Worm (Caenorhabditis elegans) whole organism, L1 larva: ENCODE data around the gene npr-31.
"Not testable (repeated sequence)": the region's sequence is repeated elsewhere in the genome, so short reads cannot be mapped to it uniquely, and the experiment has no call there.

Experiments used
- C04F5.9 ChIP-seq: sonication (generic microtip); optimal IDR thresholded peaks from 2 replicates; lab custom pipeline; 2016; ENCODE audit warnings: missing genetic modification characterization, missing compliant biosample characterization
- C16A3.4 ChIP-seq: fragments of 150-350 bp; optimal IDR thresholded peaks from 2 replicates; lab custom pipeline; 2014; ENCODE audit warnings: missing biosample characterization, missing genetic modification characterization
- C34B4.2 ChIP-seq: sonication (generic microtip); optimal IDR thresholded peaks from 2 replicates; lab custom pipeline; 2017; ENCODE audit warnings: mild to moderate bottlenecking, missing genetic modification characterization, missing compliant biosample characterization
- F16B12.6 ChIP-seq: fragments of 150-350 bp; optimal IDR thresholded peaks from 2 replicates; lab custom pipeline; 2014; ENCODE audit warnings: missing biosample characterization, missing genetic modification characterization
- Y116A8C.19 ChIP-seq: sonication (generic microtip); optimal IDR thresholded peaks from 2 replicates; lab custom pipeline; 2016; ENCODE audit warnings: missing compliant biosample characterization, missing genetic modification characterization, borderline replicate concordance
- alr-1 ChIP-seq: fragments of 200-800 bp; sonication (Bioruptor generic); optimal IDR thresholded peaks from 2 replicates; lab custom pipeline; 2018; ENCODE audit warnings: borderline replicate concordance, mild to moderate bottlenecking, missing genetic modification characterization, missing compliant biosample characterization
- aly-2 ChIP-seq: fragments of 150-350 bp; optimal IDR thresholded peaks from 2 replicates; lab custom pipeline; 2014; ENCODE audit warnings: missing biosample characterization, missing genetic modification characterization
- blmp-1 ChIP-seq: fragments of 150-350 bp; optimal IDR thresholded peaks from 2 replicates; lab custom pipeline; 2014; ENCODE audit warnings: missing biosample characterization, missing genetic modification characterization
- ceh-63 ChIP-seq: fragments of 200-800 bp; sonication (Bioruptor generic); optimal IDR thresholded peaks from 2 replicates; lab custom pipeline; 2018; ENCODE audit warnings: mild to moderate bottlenecking, missing genetic modification characterization, missing compliant biosample characterization
- ceh-8 ChIP-seq: fragments of 200-800 bp; sonication (Bioruptor generic); optimal IDR thresholded peaks from 2 replicates; lab custom pipeline; 2018; ENCODE audit warnings: mild to moderate bottlenecking, missing genetic modification characterization, moderate library complexity, missing compliant biosample characterization
- dpl-1 ChIP-seq, 3 experiments: fragments of 150-350 bp in 2 of 3; sonication (generic microtip) in 1 of 3; optimal IDR thresholded peaks; 2 replicates each; lab custom pipeline; 2014 to 2017; ENCODE audit warnings: missing biosample characterization in 3 of 3, missing genetic modification characterization in 3 of 3, missing genetic modification reagents in 3 of 3
- efl-1 ChIP-seq, 4 experiments: fragments of 150-350 bp; optimal IDR thresholded peaks in 3 of 4; peaks in 1 of 4; 1 replicate in 1 of 4; 2 replicates in 3 of 4; lab custom pipeline; 2014; ENCODE audit warnings: missing biosample characterization in 2 of 4, missing genetic modification characterization in 2 of 4, missing genetic modification reagents in 2 of 4
- efl-3 ChIP-seq: fragments of 200-800 bp; sonication (Bioruptor generic); optimal IDR thresholded peaks from 2 replicates; lab custom pipeline; 2018; ENCODE audit warnings: mild to moderate bottlenecking, missing genetic modification characterization, missing compliant biosample characterization
- egl-13 ChIP-seq: sonication (generic microtip); optimal IDR thresholded peaks from 2 replicates; lab custom pipeline; 2016; ENCODE audit warnings: missing genotype, missing genetic modification reagents, missing genetic modification characterization, missing compliant biosample characterization
- egl-27 ChIP-seq, 2 experiments: fragments of 150-350 bp in 1 of 2; sonication (generic microtip); optimal IDR thresholded peaks; 3 replicates each; lab custom pipeline; 2017 to 2018; ENCODE audit warnings: missing biosample characterization in 2 of 2, missing genetic modification characterization in 2 of 2, missing genetic modification reagents in 2 of 2
- elt-2 ChIP-seq: sonication (generic microtip); optimal IDR thresholded peaks from 2 replicates; lab custom pipeline; 2016; ENCODE audit warnings: missing genetic modification characterization, mild to moderate bottlenecking, inconsistent platforms, missing compliant biosample characterization, missing genetic modification reagents
- elt-3 ChIP-seq, 6 experiments: fragments of 150-350 bp in 1 of 6; sonication (generic microtip); optimal IDR thresholded peaks; 2 replicates each; lab custom pipeline; 2017 to 2018; ENCODE audit warnings: missing biosample characterization in 6 of 6, missing genetic modification characterization in 6 of 6, inconsistent platforms in 1 of 6
- ets-5 ChIP-seq: fragments of 200-800 bp; sonication (Bioruptor generic); IDR thresholded peaks from 2 replicates; pipeline ENCODE4 v1.3.6; 2022; ENCODE audit warnings: missing genetic modification characterization, missing compliant biosample characterization
- fkh-10 ChIP-seq: sonication (generic microtip); optimal IDR thresholded peaks from 2 replicates; lab custom pipeline; 2017; ENCODE audit warnings: missing biosample characterization, missing genetic modification reagents, missing genetic modification characterization
- fkh-8 ChIP-seq: sonication (generic microtip); optimal IDR thresholded peaks from 2 replicates; lab custom pipeline; 2016; ENCODE audit warnings: mild to moderate bottlenecking, missing genetic modification characterization, missing compliant biosample characterization
- hlh-17 ChIP-seq: fragments of 200-800 bp; sonication (Bioruptor generic); optimal IDR thresholded peaks from 2 replicates; lab custom pipeline; 2018; ENCODE audit warnings: missing genetic modification characterization, mild to moderate bottlenecking, missing compliant biosample characterization, moderate library complexity, borderline replicate concordance
- hpl-2 ChIP-seq: fragments of 150-350 bp; optimal IDR thresholded peaks from 2 replicates; lab custom pipeline; 2014; ENCODE audit warnings: missing biosample characterization, missing genetic modification reagents, missing genetic modification characterization
- irx-1 ChIP-seq: sonication (generic microtip); optimal IDR thresholded peaks from 2 replicates; lab custom pipeline; 2016; ENCODE audit warnings: missing genetic modification characterization, missing compliant biosample characterization
- isw-1 ChIP-seq: fragments of 200-800 bp; sonication (Bioruptor generic); IDR thresholded peaks from 2 replicates; pipeline ENCODE4 v1.3.6; 2022; ENCODE audit warnings: missing genetic modification characterization, missing compliant biosample characterization
- lin-14 ChIP-seq: fragments of 200-800 bp; sonication (Bioruptor generic); optimal IDR thresholded peaks from 2 replicates; lab custom pipeline; 2018; ENCODE audit warnings: mild to moderate bottlenecking, missing genetic modification characterization, moderate library complexity, missing compliant biosample characterization
- lin-39 ChIP-seq: fragments of 150-350 bp; optimal IDR thresholded peaks from 2 replicates; lab custom pipeline; 2014; ENCODE audit warnings: missing biosample characterization, missing genetic modification reagents, missing genetic modification characterization
- lir-3 ChIP-seq: sonication (generic microtip); optimal IDR thresholded peaks from 2 replicates; lab custom pipeline; 2016; ENCODE audit warnings: mild to moderate bottlenecking, missing genetic modification characterization, moderate library complexity, missing compliant biosample characterization; ENCODE audit not compliant: poor library complexity
- lsy-2 ChIP-seq, 2 experiments: fragments of 150-350 bp; optimal IDR thresholded peaks; 2 replicates each; lab custom pipeline; 2014; ENCODE audit warnings: missing biosample characterization in 2 of 2, missing genetic modification characterization in 2 of 2
- mab-9 ChIP-seq: fragments of 200-800 bp; sonication (Bioruptor generic); IDR thresholded peaks from 2 replicates; pipeline ENCODE4 v1.3.6; 2022; ENCODE audit warnings: missing genetic modification reagents, missing genetic modification characterization, missing compliant biosample characterization
- mep-1 ChIP-seq: fragments of 150-350 bp; optimal IDR thresholded peaks from 2 replicates; lab custom pipeline; 2014; ENCODE audit warnings: missing biosample characterization, missing genetic modification characterization
- nhr-11 ChIP-seq: fragments of 150-350 bp; optimal IDR thresholded peaks from 2 replicates; lab custom pipeline; 2014; ENCODE audit warnings: missing biosample characterization, missing genetic modification characterization
- nhr-12 ChIP-seq: sonication (generic microtip); optimal IDR thresholded peaks from 2 replicates; lab custom pipeline; 2017; ENCODE audit warnings: missing biosample characterization, missing genetic modification characterization
- nhr-19 ChIP-seq: fragments of 200-800 bp; sonication (Bioruptor generic); conservative IDR thresholded peaks from 2 replicates; pipeline ENCODE4 v1.3.6; 2022; ENCODE audit warnings: missing genetic modification characterization, missing compliant biosample characterization
- nhr-71 ChIP-seq: sonication (generic microtip); optimal IDR thresholded peaks from 2 replicates; lab custom pipeline; 2016; ENCODE audit warnings: mild to moderate bottlenecking, missing genetic modification characterization, moderate library complexity, missing compliant biosample characterization
- nhr-76 ChIP-seq: sonication (generic microtip); optimal IDR thresholded peaks from 2 replicates; lab custom pipeline; 2017; ENCODE audit warnings: missing biosample characterization, missing genetic modification characterization
- nhr-84 ChIP-seq: sonication (generic microtip); optimal IDR thresholded peaks from 2 replicates; lab custom pipeline; 2017; ENCODE audit warnings: missing biosample characterization, missing genetic modification characterization
- nhr-85 ChIP-seq: sonication (generic microtip); peaks from one replicate; lab custom pipeline; 2016; ENCODE audit warnings: missing genetic modification characterization, inconsistent platforms, missing compliant biosample characterization
- pax-3 ChIP-seq: fragments of 200-800 bp; sonication (Bioruptor generic); optimal IDR thresholded peaks from 2 replicates; lab custom pipeline; 2018; ENCODE audit warnings: mild to moderate bottlenecking, missing genetic modification characterization, moderate library complexity, missing compliant biosample characterization
- rnt-1 ChIP-seq: sonication (generic microtip); optimal IDR thresholded peaks from 2 replicates; lab custom pipeline; 2016; ENCODE audit warnings: mild to moderate bottlenecking, missing genetic modification characterization, moderate library complexity, missing compliant biosample characterization
- sup-37 ChIP-seq: fragments of 200-800 bp; sonication (Bioruptor generic); optimal IDR thresholded peaks from 2 replicates; lab custom pipeline; 2018; ENCODE audit warnings: mild to moderate bottlenecking, missing genetic modification characterization, missing compliant biosample characterization
- swsn-7 ChIP-seq: sonication (generic microtip); optimal IDR thresholded peaks from 2 replicates; lab custom pipeline; 2016; ENCODE audit warnings: missing genetic modification characterization, missing compliant biosample characterization
- tbx-2 ChIP-seq: sonication (generic microtip); optimal IDR thresholded peaks from 2 replicates; lab custom pipeline; 2016; ENCODE audit warnings: missing genetic modification characterization, missing compliant biosample characterization
- unc-98 ChIP-seq: fragments of 200-800 bp; sonication (Bioruptor generic); IDR thresholded peaks from 2 replicates; pipeline ENCODE4 v1.3.6; 2022; ENCODE audit warnings: missing genetic modification characterization, missing compliant biosample characterization
- vab-15 ChIP-seq: sonication (generic microtip); optimal IDR thresholded peaks from 2 replicates; lab custom pipeline; 2017; ENCODE audit warnings: missing genotype, mild to moderate bottlenecking, missing genetic modification characterization, missing compliant biosample characterization
- xbp-1 ChIP-seq: sonication (generic microtip); optimal IDR thresholded peaks from 2 replicates; lab custom pipeline; 2016; ENCODE audit warnings: missing genetic modification characterization, missing compliant biosample characterization
- ztf-11 ChIP-seq, 2 experiments: sonication (generic microtip); optimal IDR thresholded peaks; 2 replicates each; lab custom pipeline; 2016 to 2017; ENCODE audit warnings: missing genetic modification characterization in 2 of 2, missing biosample characterization in 1 of 2, missing compliant biosample characterization in 1 of 2

Gene npr-31

ce11 chrII:7153095-7153494 is 8.7 kb downstream of the npr-31 start:
- TF ChIP-seq efl-1 (optimal IDR thresholded peaks at IDR 0.05; lab: Kevin White, UChicago): not testable (repeated sequence)
- TF ChIP-seq efl-1 (GFP tag; optimal IDR thresholded peaks at IDR 0.05 in 1 of 2; lab: Kevin White, UChicago): peak in 1 of 2 experiments; percentile 50
- TF ChIP-seq, all 84 proteins: peak for 1; not testable (repeated sequence) for 83

ce11 chrII:7154711-7155110 is 10.3 kb downstream of the npr-31 start:
- TF ChIP-seq C34B4.2 (tag; lab: Kevin White, UChicago) (no peak), efl-1 (optimal IDR thresholded peaks at IDR 0.05; lab: Kevin White, UChicago) (no peak), efl-1 (GFP tag; optimal IDR thresholded peaks at IDR 0.05 in 1 of 2; lab: Kevin White, UChicago) (peak in 1 of 2 experiments; percentile 28), ceh-8 (GFP tag; lab: Kevin White, UChicago) (peak; percentile 19)

DNA sequence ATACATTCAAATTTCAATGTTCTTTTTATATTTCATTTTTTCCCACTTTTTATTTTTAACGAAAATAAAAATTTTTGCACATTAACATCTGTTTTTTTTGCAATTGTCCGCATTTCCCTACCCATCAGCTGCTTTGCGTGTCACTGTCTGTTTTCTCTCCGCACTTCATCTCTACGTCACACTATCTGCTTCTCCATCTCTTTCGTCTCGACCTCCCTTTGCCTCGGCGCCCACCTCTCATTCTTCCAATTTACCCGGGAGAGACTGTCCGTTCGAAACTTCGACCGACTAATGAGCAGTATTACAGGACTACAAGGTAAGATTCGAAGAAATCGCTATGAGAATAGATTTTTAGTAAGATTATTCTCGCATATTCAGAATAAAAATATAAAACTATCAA is 11.0 kb downstream of the npr-31 start, which contains the start of gene C27H5.2:
TSS of gene C27H5.2 (plus strand) at position 190 of the 400 bp plus-strand sequence.
- TF ChIP-seq nhr-84 (tag; lab: Kevin White, UChicago): no peak
- TF ChIP-seq lin-14: peak; percentile 42
- no peak for TF ChIP-seq F16B12.6 (tag; lab: Kevin White, UChicago)
- no peak for TF ChIP-seq aly-2 (tag; lab: Kevin White, UChicago)
- TF ChIP-seq mep-1 (tag; lab: Kevin White, UChicago): peak; percentile 12
- no peak for TF ChIP-seq elt-2 (tag; lab: Kevin White, UChicago)
- TF ChIP-seq mab-9 (GFP tag; lab: Robert Waterston, UW): no peak
- TF ChIP-seq ceh-8 (GFP tag; lab: Kevin White, UChicago): no peak
- TF ChIP-seq lir-3 (tag; lab: Kevin White, UChicago): no peak
- TF ChIP-seq sup-37 (GFP tag; lab: Kevin White, UChicago): no peak
- TF ChIP-seq nhr-71: peak; percentile 13
- no peak for TF ChIP-seq efl-3 (GFP tag; lab: Kevin White, UChicago)
- no peak for TF ChIP-seq ceh-63 (GFP tag; lab: Kevin White, UChicago)
- TF ChIP-seq rnt-1 (tag; lab: Kevin White, UChicago): peak; percentile 18
- no peak for TF ChIP-seq hlh-17 (GFP tag; lab: Kevin White, UChicago)
- no peak for TF ChIP-seq ets-5 (GFP tag; lab: Robert Waterston, UW)
- TF ChIP-seq fkh-10: no peak
- TF ChIP-seq elt-3 (tag; optimal IDR thresholded peaks at IDR 0.05; lab: Kevin White, UChicago): no peak
- TF ChIP-seq nhr-12 (tag; lab: Kevin White, UChicago): no peak
- no peak for TF ChIP-seq irx-1 (tag; lab: Kevin White, UChicago)
- no peak for TF ChIP-seq nhr-76
- no peak for TF ChIP-seq lin-39 (tag; lab: Kevin White, UChicago)
- TF ChIP-seq vab-15 (tag; lab: Kevin White, UChicago): no peak
- no peak for TF ChIP-seq egl-27 (tag; optimal IDR thresholded peaks at IDR 0.05; lab: Kevin White, UChicago)
- TF ChIP-seq nhr-19 (GFP tag; lab: Robert Waterston, UW): no peak
- no peak for TF ChIP-seq ztf-11 (tag; optimal IDR thresholded peaks at IDR 0.05; lab: Kevin White, UChicago)
- no peak for TF ChIP-seq Y116A8C.19 (tag; lab: Kevin White, UChicago)
- TF ChIP-seq dpl-1 (GFP tag; optimal IDR thresholded peaks at IDR 0.05; lab: Kevin White, UChicago): no peak
- TF ChIP-seq egl-13 (tag; lab: Kevin White, UChicago): no peak
- no peak for TF ChIP-seq pax-3 (tag; lab: Kevin White, UChicago)
- TF ChIP-seq nhr-85: peak; percentile 20
- peak in 1 of 2 experiments; percentile 8 for TF ChIP-seq lsy-2 (tag; optimal IDR thresholded peaks at IDR 0.05; lab: Kevin White, UChicago)
- no peak for TF ChIP-seq tbx-2 (tag; lab: Kevin White, UChicago)
- no peak for TF ChIP-seq alr-1
- TF ChIP-seq hpl-2 (GFP tag; lab: Kevin White, UChicago): no peak
- TF ChIP-seq swsn-7 (tag; lab: Kevin White, UChicago): no peak
- no peak for TF ChIP-seq unc-98 (GFP tag; lab: Robert Waterston, UW)
- TF ChIP-seq C34B4.2 (tag; lab: Kevin White, UChicago): no peak
- TF ChIP-seq C16A3.4: no peak
- TF ChIP-seq xbp-1 (tag; lab: Kevin White, UChicago): peak; percentile 12
- TF ChIP-seq C04F5.9: no peak
- TF ChIP-seq isw-1 (GFP tag; lab: Robert Waterston, UW): no peak
- TF ChIP-seq blmp-1: peak; percentile 33
- TF ChIP-seq fkh-8 (tag; lab: Kevin White, UChicago): no peak
- no peak for TF ChIP-seq nhr-11 (tag; lab: Kevin White, UChicago)
